Fruit fly (Drosophila melanogaster) whole organism, larva: ENCODE data around the gene IleRS-m.

Experiments
- noc ChIP-seq: fragments of 200-800 bp; sonication (Bioruptor generic); optimal IDR thresholded peaks from 3 replicates; lab custom pipeline; 2019; ENCODE audit warnings: missing biosample characterization, mild to moderate bottlenecking, missing genetic modification characterization, moderate library complexity

The IleRS-m gene

DNA sequence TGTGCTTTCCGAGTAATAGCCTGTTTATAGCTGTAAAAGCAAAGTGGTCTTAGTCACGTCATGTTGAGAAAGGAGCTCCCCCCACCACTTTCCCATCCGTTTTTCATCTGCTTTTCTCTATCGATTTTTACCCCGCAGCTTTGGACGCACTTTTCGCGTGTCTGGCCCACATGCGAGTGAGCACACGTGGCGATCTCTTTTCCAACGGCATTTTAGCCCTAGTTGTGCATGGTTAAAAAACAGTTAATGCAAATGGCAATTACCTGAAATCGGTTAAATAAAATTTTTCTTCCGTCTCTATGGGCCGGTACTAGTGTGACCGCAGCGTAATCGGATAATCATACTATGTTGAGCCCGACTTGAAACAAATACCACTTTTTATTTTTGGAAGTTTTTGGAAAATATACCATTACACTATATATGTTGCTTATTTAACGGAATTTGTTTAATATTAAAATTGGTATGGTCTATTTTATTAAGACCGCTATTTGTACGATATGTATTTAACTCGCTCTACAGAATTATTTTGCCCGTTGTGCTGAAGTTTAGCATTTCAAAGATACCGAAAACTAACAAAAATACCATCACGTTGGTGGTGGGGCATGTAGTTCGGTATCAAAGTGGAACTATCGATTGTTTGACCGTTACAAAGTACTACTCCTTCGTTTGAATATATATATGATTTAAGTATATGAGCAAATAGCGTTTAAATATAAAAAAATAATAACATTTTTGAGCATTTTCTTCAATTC is 12.2 kb downstream of the IleRS-m start, which contains the start of gene Zn72D:
Gene Zn72D (minus strand): TSS at position 558 of the 752 bp plus-strand sequence.
- no peak for TF ChIP-seq noc (tag; lab: Kevin White, UChicago)

DNA sequence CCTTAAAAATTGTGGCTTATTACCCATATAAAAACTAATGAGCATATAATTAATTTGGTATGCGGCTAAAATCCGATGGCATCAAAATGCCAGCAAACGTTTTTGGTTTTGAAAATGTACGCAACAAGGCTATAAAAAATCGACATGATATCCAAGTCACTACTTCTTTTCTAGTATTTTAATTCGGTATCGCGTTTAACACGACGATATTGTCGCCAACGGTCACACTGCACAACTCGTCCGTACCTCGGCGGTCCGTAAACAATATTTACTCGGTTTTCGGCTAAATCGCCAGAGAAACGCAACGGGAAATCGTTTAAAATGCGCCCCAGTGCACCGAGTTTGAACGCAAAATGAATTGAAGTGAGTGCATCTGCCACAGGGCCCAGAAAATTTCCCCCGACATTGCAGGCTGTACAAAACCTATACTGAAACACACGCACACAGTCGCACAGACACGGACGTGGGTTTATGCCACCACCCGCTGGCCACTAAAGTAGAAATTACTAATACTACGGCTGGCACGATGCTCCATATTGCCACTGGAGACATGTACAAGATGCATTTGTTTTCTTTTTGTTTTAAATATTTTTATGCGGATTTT is 13.0 kb downstream of the IleRS-m start, which contains the start of gene Taf4:
Gene Taf4 (plus strand): TSS at position 210 of the 604 bp plus-strand sequence.
- TF ChIP-seq noc (tag; lab: Kevin White, UChicago) = no peak

DNA sequence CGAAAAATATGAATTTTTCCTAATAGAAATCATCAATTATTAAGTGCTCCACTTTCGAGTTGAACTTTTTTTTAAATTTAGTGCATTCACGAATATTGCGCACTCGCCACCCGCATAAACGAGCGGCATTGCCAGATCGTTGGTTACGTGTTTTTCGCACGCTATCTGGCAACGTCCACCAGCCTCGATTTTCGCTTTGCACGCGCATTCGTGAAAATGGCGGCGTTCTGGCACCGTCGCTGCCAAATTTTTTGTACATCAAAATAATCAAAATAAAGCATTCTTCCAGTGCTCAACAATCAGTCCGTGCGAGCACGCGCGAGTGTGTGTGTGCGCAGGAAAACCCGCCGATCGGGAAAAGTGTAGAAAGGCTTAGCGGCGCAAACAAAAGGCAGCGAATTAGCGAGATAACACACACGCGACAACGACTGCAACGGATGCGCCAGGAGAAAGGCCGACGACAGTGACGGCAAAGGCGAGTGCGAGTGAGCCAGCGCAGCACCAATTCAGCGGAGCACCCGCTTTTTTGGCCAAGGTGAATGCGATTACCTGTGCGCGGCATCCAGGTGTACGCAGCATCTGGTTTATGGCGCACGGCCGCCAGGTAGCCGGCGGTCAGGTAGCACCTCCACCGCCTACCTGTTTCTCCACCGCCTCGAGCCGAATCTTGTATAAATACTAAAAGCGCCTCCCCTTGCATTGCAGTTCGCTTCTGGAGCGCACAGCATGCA is 13.7 kb downstream of the IleRS-m start:
- no peak for TF ChIP-seq noc (tag; lab: Kevin White, UChicago)

DNA sequence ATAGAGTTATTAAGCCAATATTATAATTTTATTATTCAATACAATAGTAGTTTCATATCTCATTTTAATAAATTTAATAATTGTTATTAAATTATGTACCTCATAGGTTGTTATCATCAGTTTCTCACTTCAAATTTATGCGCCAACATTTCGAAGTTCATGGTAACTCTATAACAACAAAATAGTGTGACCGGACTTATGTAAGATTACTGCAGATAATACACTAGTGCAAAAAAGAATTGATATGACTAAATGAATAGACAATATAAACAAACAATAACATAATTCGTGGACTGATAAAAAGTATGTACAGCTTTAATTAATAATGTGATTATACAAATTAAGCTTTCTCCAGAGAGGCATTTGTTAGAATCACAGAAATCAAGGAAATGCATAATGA is 21.7 kb downstream of the IleRS-m start, which contains the start of gene Strump:
Gene Strump (plus strand): TSS at position 212 of the 400 bp plus-strand sequence.
- no peak for TF ChIP-seq noc (tag; lab: Kevin White, UChicago)

DNA sequence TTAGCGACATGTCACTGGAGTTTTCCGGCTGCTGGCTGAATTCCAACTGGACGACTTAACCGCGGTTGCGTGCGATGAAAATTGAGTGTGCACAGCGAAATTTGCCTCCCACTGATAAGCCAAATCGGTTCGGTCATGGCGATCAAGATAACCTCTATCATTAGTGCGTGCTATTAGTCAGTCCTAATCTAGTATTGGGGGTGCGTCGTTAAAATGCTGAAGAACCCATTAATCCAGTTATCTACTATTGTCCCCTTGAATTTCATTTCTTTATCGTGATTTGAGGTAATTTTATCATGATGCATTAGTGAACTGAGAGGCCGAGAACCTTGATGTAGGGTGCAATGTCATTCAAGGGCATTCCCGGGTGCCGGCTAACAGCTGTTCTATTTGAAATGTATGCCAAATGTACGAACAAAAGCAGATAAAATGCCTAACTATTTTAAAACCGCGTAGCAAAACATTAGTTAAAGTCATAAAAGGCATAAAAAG is 28.4 kb downstream of the IleRS-m start, which contains the start of gene Pgm1:
Gene Pgm1 (minus strand): TSS at position 51 of the 492 bp plus-strand sequence.
- TF ChIP-seq noc (tag; lab: Kevin White, UChicago) = peak; percentile 87

DNA sequence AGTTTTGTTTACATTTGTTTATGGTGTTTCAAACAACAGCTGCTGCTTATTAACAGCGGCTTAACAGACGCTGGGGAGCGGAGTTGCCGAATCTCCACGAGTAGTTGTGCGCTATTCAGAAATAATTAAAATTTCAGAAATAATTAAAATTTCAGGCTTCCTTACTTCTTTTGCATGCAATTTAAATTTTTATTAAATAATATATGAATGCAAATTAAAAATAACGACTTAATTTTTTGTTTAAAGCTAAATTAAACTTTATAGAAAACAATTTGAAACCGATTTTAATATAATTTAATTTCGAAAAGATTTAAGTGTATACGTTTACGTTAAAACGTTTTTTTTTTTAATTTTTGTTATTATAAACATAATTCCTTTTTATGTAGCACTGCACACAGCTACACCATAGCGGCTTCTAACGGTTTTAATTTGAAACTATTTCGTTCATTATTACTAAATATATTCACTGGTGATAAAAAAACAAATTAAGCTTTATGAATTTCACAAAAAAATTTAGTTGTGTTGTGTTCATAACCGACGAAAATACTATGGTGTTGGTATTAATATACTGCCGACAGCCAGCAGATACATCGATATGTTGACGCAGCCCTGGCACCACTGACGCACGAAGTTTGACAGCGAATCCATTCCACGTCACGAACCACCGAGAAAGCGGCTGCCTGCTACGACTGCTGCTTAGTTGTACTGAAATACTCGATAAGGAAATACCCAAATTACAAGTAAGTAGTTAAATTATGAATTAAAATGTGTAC is 29.1 kb downstream of the IleRS-m start, which contains the start of gene SsRbeta:
Gene SsRbeta (plus strand): TSS at position 645 of the 773 bp plus-strand sequence.
- TF ChIP-seq noc (tag; lab: Kevin White, UChicago) = no peak

DNA sequence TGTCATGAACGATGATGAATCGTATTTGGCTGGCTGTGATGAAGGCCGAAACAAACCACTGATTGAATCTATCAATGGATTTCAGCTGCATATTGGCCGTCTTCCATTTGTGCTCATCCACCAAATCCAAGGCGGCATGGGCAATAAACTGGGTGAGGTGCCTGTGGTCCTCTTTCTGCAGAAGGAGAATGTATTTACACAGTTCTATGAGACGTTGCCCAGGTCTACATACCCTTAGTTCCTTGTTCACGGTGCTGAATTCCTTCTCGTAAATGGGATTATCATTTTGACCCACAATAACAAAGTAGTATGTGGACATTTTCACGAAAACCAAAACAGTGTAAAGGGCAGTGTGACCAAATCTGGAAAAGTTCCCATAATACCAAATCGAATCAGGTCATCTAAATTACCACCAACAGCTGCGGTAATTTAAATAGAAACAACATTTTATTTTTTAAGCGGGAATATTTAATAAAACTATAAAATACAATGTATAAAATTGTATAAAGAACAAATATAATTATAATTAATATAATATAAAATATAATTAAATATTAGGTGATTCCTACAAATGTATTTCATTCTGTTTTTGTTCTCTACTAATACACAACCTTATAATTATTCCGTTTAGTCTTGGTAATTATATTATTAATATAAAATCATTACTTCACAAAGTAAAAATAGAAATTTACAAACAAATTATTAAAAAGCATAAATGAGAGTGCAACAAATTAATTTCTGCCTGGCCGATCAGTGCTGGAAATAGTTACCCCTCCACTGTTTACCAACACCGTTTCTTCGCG is 31.4 kb downstream of the IleRS-m start, which contains the start of the genes Trs20 and elg1:
Gene Trs20 (minus strand): TSS at position 369 of the 803 bp plus-strand sequence.
Gene elg1 (plus strand): TSS at position 765 of the 803 bp plus-strand sequence.
- peak; percentile 43 for TF ChIP-seq noc (tag; lab: Kevin White, UChicago)

DNA sequence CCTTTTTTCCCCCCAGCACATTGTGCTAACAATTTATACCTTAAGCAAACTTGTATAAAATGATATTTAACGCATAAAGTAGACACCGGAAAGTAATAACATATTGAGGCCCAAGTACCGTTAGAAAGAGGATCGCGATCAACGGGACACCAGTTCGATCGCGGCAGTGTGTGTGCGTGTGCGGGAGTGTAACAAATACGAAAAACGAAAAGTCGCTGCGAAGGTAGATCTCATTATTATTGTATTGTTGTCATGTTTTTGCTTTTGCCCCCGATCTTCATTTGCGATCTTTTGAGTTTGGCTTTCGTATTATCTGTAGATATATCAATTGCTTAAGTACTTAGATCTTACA is 32.0 kb downstream of the IleRS-m start:
- no peak for TF ChIP-seq noc (tag; lab: Kevin White, UChicago)

DNA sequence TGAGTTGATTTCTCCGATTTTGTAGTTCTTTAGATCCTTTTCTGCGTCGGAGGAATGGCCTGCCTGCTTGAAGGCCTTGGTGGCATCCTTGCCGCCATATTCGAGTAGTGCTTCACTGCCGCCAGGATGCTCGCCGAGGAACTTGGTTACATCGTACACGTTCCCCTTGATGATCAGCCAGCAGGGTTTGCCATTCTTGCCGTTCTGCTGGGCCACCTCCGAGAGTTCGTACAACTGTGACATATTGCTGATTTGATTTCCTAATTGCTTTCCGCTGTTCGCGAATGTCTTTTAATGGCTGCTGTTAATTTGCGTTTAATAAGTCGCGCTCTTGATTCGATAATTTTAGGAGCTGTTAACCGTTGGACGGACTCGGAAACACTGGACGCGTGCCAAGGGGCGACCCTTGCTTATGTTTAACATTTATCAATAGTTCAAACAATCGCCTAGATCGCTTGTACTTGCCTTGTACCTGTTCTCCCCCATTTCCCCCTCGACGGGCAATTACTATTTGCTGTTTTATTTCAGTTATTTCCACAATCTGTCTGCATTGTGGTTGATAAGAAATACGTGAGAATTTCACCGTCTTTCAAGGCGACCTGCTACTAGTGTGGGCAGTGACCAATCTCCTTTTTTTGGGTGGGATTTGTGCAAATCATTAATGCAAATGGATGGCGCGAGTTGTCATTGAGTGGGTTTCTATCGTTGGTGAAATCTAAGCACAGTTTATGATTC is 36.9 kb downstream of the IleRS-m start:
- TF ChIP-seq noc (tag; lab: Kevin White, UChicago) = peak; percentile 82

DNA sequence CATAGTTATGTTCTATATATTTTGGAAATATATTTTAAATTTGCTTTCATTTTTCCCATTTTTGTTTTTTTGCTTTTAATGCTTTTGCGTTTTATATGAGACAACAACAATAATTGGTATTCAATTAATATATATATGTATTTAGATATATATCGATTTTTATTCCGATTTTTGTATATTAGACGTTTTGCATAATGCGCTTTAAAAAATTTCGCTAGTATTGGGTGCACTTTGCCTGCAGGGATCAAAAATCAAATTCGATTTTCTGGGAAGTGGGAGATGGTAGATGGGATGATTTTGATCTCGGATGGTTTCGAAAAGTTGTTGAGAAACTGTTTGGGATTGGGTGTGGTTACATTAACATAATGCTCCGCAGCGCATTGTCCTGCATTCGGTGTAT is 37.7 kb downstream of the IleRS-m start, which contains the start of gene CG5157:
Gene CG5157 (minus strand): TSS at position 101 of the 400 bp plus-strand sequence.
- no peak for TF ChIP-seq noc (tag; lab: Kevin White, UChicago)

DNA sequence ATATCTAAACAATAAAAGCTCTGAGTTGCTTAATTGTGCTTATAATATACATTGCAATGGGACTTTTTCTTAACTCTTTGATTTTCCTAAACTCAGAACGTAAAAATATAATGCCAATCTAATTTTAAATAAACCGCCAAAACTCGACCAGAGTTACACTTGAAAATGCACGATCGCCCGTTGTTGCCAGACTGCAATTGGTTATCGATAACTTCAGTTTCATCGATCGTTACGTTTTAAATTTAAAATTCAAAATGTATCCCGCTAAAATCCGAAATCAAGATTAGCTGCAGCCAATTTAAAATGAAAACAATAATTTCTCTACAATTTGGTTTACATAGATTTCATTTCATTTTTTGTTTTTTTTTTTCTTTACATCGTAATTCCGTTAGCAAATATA is 39.1 kb downstream of the IleRS-m start:
- TF ChIP-seq noc (tag; lab: Kevin White, UChicago) = no peak

DNA sequence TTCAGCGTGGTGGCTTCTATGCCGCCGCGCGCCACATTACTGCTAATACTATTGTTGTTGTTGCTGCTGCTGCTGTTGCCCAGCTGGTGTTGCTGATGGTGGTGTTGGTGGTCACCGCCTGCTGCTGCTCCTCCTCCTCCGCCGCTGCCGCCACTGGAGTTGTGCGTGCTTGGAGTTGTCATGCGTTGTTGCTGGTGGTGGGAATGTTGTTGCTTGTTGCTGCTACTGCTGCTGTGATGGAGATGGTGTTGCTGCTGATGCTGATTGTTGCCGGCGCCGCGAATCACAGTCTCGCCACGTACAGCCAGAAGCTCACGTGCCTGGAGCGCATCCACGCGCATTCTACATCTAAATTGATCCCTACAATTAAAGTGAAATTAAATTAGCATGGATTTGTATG is 41.5 kb downstream of the IleRS-m start:
- no peak for TF ChIP-seq noc (tag; lab: Kevin White, UChicago)
